Fruit fly (Drosophila melanogaster) whole organism, embryonic: ENCODE data around the gene CG5815.

Experiments used
- B-H1 ChIP-seq: fragments of 200-800 bp; sonication (Bioruptor generic); IDR thresholded peaks from 3 replicates; pipeline ENCODE4 v1.3.6; 2022; ENCODE audit warnings: missing biosample characterization, missing genetic modification characterization
- B-H2 ChIP-seq: fragments of 200-800 bp; sonication (Bioruptor generic); optimal IDR thresholded peaks from 2 replicates; lab custom pipeline; 2018; ENCODE audit warnings: missing biosample characterization, mild to moderate bottlenecking, missing genetic modification characterization
- Bdp1 ChIP-seq: fragments of 200-800 bp; sonication (Bioruptor generic); optimal IDR thresholded peaks from 3 replicates; lab custom pipeline; 2016; ENCODE audit warnings: missing biosample characterization, missing genetic modification characterization
- Blimp-1 ChIP-seq: fragments of 200-800 bp; sonication (Bioruptor generic); optimal IDR thresholded peaks from 3 replicates; lab custom pipeline; 2018; ENCODE audit warnings: missing biosample characterization, missing genetic modification characterization, mild to moderate bottlenecking, moderate library complexity, missing genetic modification reagents
- CG10431 ChIP-seq: fragments of 200-800 bp; sonication (Bioruptor generic); optimal IDR thresholded peaks from 3 replicates; lab custom pipeline; 2018; ENCODE audit warnings: missing biosample characterization, mild to moderate bottlenecking, missing genetic modification characterization
- CG10565 ChIP-seq: fragments of 200-800 bp; sonication (Bioruptor generic); optimal IDR thresholded peaks from 3 replicates; lab custom pipeline; 2016; ENCODE audit warnings: missing biosample characterization, mild to moderate bottlenecking, missing genetic modification characterization
- CG15696 ChIP-seq: fragments of 200-800 bp; sonication (Bioruptor generic); optimal IDR thresholded peaks from 2 replicates; lab custom pipeline; 2019; ENCODE audit warnings: missing biosample characterization, mild to moderate bottlenecking, missing genetic modification characterization, moderate library complexity
- CG17328 ChIP-seq: fragments of 200-800 bp; sonication (Bioruptor generic); IDR thresholded peaks from 2 replicates; pipeline ENCODE4 v1.3.6; 2022; ENCODE audit warnings: missing biosample characterization, missing genetic modification characterization
- CG17802 ChIP-seq: fragments of 200-800 bp; sonication (Bioruptor generic); optimal IDR thresholded peaks from 2 replicates; lab custom pipeline; 2018; ENCODE audit warnings: missing biosample characterization, mild to moderate bottlenecking, missing genetic modification characterization, moderate library complexity
- CG1792 ChIP-seq: fragments of 200-800 bp; sonication (Bioruptor generic); optimal IDR thresholded peaks from 2 replicates; lab custom pipeline; 2016; ENCODE audit warnings: missing biosample characterization, missing genetic modification characterization
- CG18011 ChIP-seq: fragments of 200-800 bp; sonication (Bioruptor generic); optimal IDR thresholded peaks from 2 replicates; lab custom pipeline; 2017; ENCODE audit warnings: missing biosample characterization, missing genetic modification characterization, mild to moderate bottlenecking, moderate library complexity, missing genotype
- CG32532 ChIP-seq: fragments of 200-800 bp; sonication (Bioruptor generic); IDR thresholded peaks from 2 replicates; pipeline ENCODE4 v1.3.6; 2022; ENCODE audit warnings: missing biosample characterization, missing genetic modification characterization
- CG32772 ChIP-seq: fragments of 200-800 bp; sonication (Bioruptor generic); IDR thresholded peaks from 2 replicates; pipeline ENCODE4 v1.3.6; 2022; ENCODE audit warnings: missing biosample characterization, missing genetic modification characterization
- CG33557 ChIP-seq: fragments of 200-800 bp; sonication (Bioruptor generic); optimal IDR thresholded peaks from 2 replicates; lab custom pipeline; 2019; ENCODE audit warnings: missing biosample characterization, mild to moderate bottlenecking, missing genetic modification characterization, moderate library complexity
- CG3995 ChIP-seq: fragments of 200-800 bp; sonication (Bioruptor generic); optimal IDR thresholded peaks from 3 replicates; lab custom pipeline; 2016; ENCODE audit warnings: missing biosample characterization, missing genetic modification characterization
- CG5953 ChIP-seq: fragments of 200-800 bp; sonication (Bioruptor generic); IDR thresholded peaks from 2 replicates; pipeline ENCODE4 v1.3.6; 2022; ENCODE audit warnings: missing biosample characterization, missing genetic modification characterization
- CG7839 ChIP-seq: fragments of 200-800 bp; sonication (Bioruptor generic); optimal IDR thresholded peaks from 3 replicates; lab custom pipeline; 2018; ENCODE audit warnings: missing biosample characterization, mild to moderate bottlenecking, missing genetic modification characterization, moderate library complexity
- CG8290 ChIP-seq, 3 experiments: fragments of 200-800 bp; sonication (Bioruptor generic); optimal IDR thresholded peaks; 2 replicates each; lab custom pipeline; 2016 to 2019; ENCODE audit warnings: missing biosample characterization in 3 of 3, missing genetic modification characterization in 3 of 3, mild to moderate bottlenecking in 2 of 3, moderate library complexity in 1 of 3
- CG9797 ChIP-seq: fragments of 200-800 bp; sonication (Bioruptor generic); optimal IDR thresholded peaks from 3 replicates; lab custom pipeline; 2018; ENCODE audit warnings: missing biosample characterization, mild to moderate bottlenecking, missing genetic modification characterization
- Camta ChIP-seq: fragments of 200-800 bp; sonication (Bioruptor generic); optimal IDR thresholded peaks from 2 replicates; lab custom pipeline; 2016; ENCODE audit warnings: missing biosample characterization, missing genetic modification characterization
- E2f1 ChIP-seq: fragments of 200-800 bp; sonication (Bioruptor generic); IDR thresholded peaks from 2 replicates; pipeline ENCODE4 v1.3.6; 2022; ENCODE audit warnings: missing biosample characterization, missing genetic modification characterization
- HLH54F ChIP-seq: fragments of 200-800 bp; sonication (Bioruptor generic); optimal IDR thresholded peaks from 3 replicates; lab custom pipeline; 2016; ENCODE audit warnings: missing biosample characterization, missing genetic modification characterization
- Lpt ChIP-seq: fragments of >200 bp; optimal IDR thresholded peaks from 2 replicates; lab custom pipeline; 2018; ENCODE audit warnings: missing biosample characterization, missing genetic modification characterization
- Meics ChIP-seq: fragments of 200-800 bp; sonication (Bioruptor generic); optimal IDR thresholded peaks from 2 replicates; lab custom pipeline; 2017; ENCODE audit warnings: missing biosample characterization, mild to moderate bottlenecking, missing genetic modification characterization
- Nf-YB ChIP-seq: fragments of 200-800 bp; sonication (Bioruptor generic); optimal IDR thresholded peaks from 3 replicates; lab custom pipeline; 2019; ENCODE audit warnings: missing biosample characterization, mild to moderate bottlenecking, missing genetic modification characterization, moderate library complexity
- Xbp1 ChIP-seq: fragments of 200-800 bp; sonication (Bioruptor generic); optimal IDR thresholded peaks from 3 replicates; lab custom pipeline; 2016; ENCODE audit warnings: missing biosample characterization, mild to moderate bottlenecking, missing genetic modification characterization
- chm ChIP-seq: fragments of 200-800 bp; sonication (Bioruptor generic); IDR thresholded peaks from 2 replicates; pipeline ENCODE4 v1.3.6; 2022; ENCODE audit warnings: missing biosample characterization, missing genetic modification characterization
- crol ChIP-seq: fragments of 200-800 bp; sonication (Bioruptor generic); IDR thresholded peaks from 2 replicates; pipeline ENCODE4 v1.3.6; 2022; ENCODE audit warnings: missing biosample characterization, missing genetic modification characterization
- da ChIP-seq: fragments of 200-800 bp; sonication (Bioruptor generic); optimal IDR thresholded peaks from 2 replicates; lab custom pipeline; 2016; ENCODE audit warnings: missing biosample characterization, missing genetic modification characterization
- disco-r ChIP-seq: fragments of 200-800 bp; sonication (Bioruptor generic); optimal IDR thresholded peaks from 2 replicates; lab custom pipeline; 2016; ENCODE audit warnings: missing biosample characterization, missing genetic modification characterization
- dmrt11E ChIP-seq: fragments of 200-800 bp; sonication (Bioruptor generic); optimal IDR thresholded peaks from 3 replicates; lab custom pipeline; 2018; ENCODE audit warnings: missing biosample characterization, mild to moderate bottlenecking, missing genetic modification characterization, moderate library complexity
- dmrt99B ChIP-seq: fragments of 200-800 bp; sonication (Bioruptor generic); optimal IDR thresholded peaks from 2 replicates; lab custom pipeline; 2018; ENCODE audit warnings: missing biosample characterization, mild to moderate bottlenecking, missing genetic modification characterization, moderate library complexity
- esg ChIP-seq: fragments of 200-800 bp; sonication (Bioruptor generic); conservative IDR thresholded peaks from 2 replicates; pipeline ENCODE4 v1.3.6; 2022; ENCODE audit warnings: missing biosample characterization, missing genetic modification characterization
- hb ChIP-seq: fragments of 200-800 bp; sonication (Bioruptor generic); IDR thresholded peaks from 3 replicates; pipeline ENCODE4 v1.3.6; 2022; ENCODE audit warnings: missing biosample characterization, missing genetic modification characterization; ENCODE audit not compliant: partially characterized antibody
- knrl ChIP-seq: fragments of 200-800 bp; sonication (Bioruptor generic); IDR thresholded peaks from 3 replicates; pipeline ENCODE4 v1.3.6; 2022; ENCODE audit warnings: missing biosample characterization, missing genetic modification characterization; ENCODE audit not compliant: partially characterized antibody
- lmd ChIP-seq: fragments of 200-800 bp; sonication (Bioruptor generic); IDR thresholded peaks from 2 replicates; pipeline ENCODE4 v1.3.6; 2022; ENCODE audit warnings: missing biosample characterization, missing genetic modification characterization
- lola ChIP-seq, 3 experiments: fragments of >200 bp in 2 of 3; fragments of 200-800 bp in 1 of 3; sonication (Bioruptor generic) in 1 of 3; optimal IDR thresholded peaks; 2 replicates each; lab custom pipeline; 2017 to 2019; ENCODE audit warnings: missing biosample characterization in 3 of 3, missing genetic modification characterization in 3 of 3, mild to moderate bottlenecking in 1 of 3, moderate library complexity in 1 of 3
- nmo ChIP-seq: fragments of 200-800 bp; sonication (Bioruptor generic); optimal IDR thresholded peaks from 2 replicates; lab custom pipeline; 2018; ENCODE audit warnings: missing biosample characterization, mild to moderate bottlenecking, missing genetic modification characterization, moderate library complexity
- rib ChIP-seq: fragments of 200-800 bp; sonication (Bioruptor generic); IDR thresholded peaks from 2 replicates; pipeline ENCODE4 v1.3.6; 2022; ENCODE audit warnings: missing biosample characterization, missing genetic modification characterization
- salm ChIP-seq: fragments of 200-800 bp; sonication (Bioruptor generic); optimal IDR thresholded peaks from 2 replicates; lab custom pipeline; 2018; ENCODE audit warnings: missing biosample characterization, mild to moderate bottlenecking, missing genetic modification characterization
- sc ChIP-seq, 3 experiments: fragments of >200 bp in 2 of 3; fragments of 200-800 bp in 1 of 3; sonication (Bioruptor generic) in 1 of 3; optimal IDR thresholded peaks; 2 replicates in 2 of 3; 3 replicates in 1 of 3; lab custom pipeline; 2017; ENCODE audit warnings: mild to moderate bottlenecking in 1 of 3, missing biosample characterization in 1 of 3, missing genetic modification characterization in 1 of 3, missing genetic modification reagents in 1 of 3
- schlank ChIP-seq: fragments of 200-800 bp; sonication (Bioruptor generic); optimal IDR thresholded peaks from 2 replicates; lab custom pipeline; 2018; ENCODE audit warnings: missing biosample characterization, mild to moderate bottlenecking, missing genetic modification characterization
- sens ChIP-seq: fragments of 200-800 bp; sonication (Bioruptor generic); peaks from one replicate; lab custom pipeline; 2016; ENCODE audit warnings: missing biosample characterization, missing genetic modification characterization
- slp2 ChIP-seq: fragments of 200-800 bp; sonication (Bioruptor generic); optimal IDR thresholded peaks from 2 replicates; lab custom pipeline; 2016; ENCODE audit warnings: missing biosample characterization, missing genetic modification characterization
- so ChIP-seq: fragments of 200-800 bp; sonication (Bioruptor generic); IDR thresholded peaks from 3 replicates; pipeline ENCODE4 v1.3.6; 2022; ENCODE audit warnings: missing biosample characterization, missing genetic modification characterization
- sob ChIP-seq: fragments of 200-800 bp; sonication (Bioruptor generic); IDR thresholded peaks from 2 replicates; pipeline ENCODE4 v1.3.6; 2022; ENCODE audit warnings: missing biosample characterization, missing genetic modification characterization
- stc ChIP-seq: fragments of 200-800 bp; sonication (Bioruptor generic); IDR thresholded peaks from 2 replicates; pipeline ENCODE4 v1.3.6; 2022; ENCODE audit warnings: missing biosample characterization, missing genetic modification characterization
- tap ChIP-seq: fragments of 200-800 bp; optimal IDR thresholded peaks from 3 replicates; lab custom pipeline; 2019; ENCODE audit warnings: missing biosample characterization, mild to moderate bottlenecking, missing genetic modification characterization, moderate library complexity

The CG5815 gene

dm6 chr3R:27129580-27130385 is 17.4 kb downstream of the CG5815 start (continued):
- TF ChIP-seq CG7839 (tag; lab: Kevin White, UChicago) (no peak), Bdp1 (no peak), CG18011 (no peak), CG10431 (GFP tag; lab: Kevin White, UChicago) (no peak), CG10565 (GFP tag; lab: Kevin White, UChicago) (no peak), disco-r (no peak), crol (no peak; the same call in 1 of the 2 replicates), CG5953 (GFP tag; lab: Robert Waterston, UW) (no peak), salm (tag; lab: Kevin White, UChicago) (no peak), Xbp1 (peak; percentile 16), stc (GFP tag; lab: Robert Waterston, UW) (peak; percentile 47; the same call in 1 of the 2 replicates), CG32532 (peak; percentile 64; the same call in 1 of the 2 replicates), B-H2 (GFP tag; lab: Kevin White, UChicago) (peak; percentile 35), rib (GFP tag; lab: Robert Waterston, UW) (peak; percentile 14; the same call in 1 of the 2 replicates), Camta (no peak), tap (no peak), HLH54F (GFP tag; lab: Kevin White, UChicago) (no peak), lmd (GFP tag; lab: Robert Waterston, UW) (peak; percentile 18; the same call in 1 of the 2 replicates), Meics (peak; percentile 54), Lpt (GFP tag; lab: Kevin White, UChicago) (no peak), CG17802 (no peak), CG9797 (GFP tag; lab: Kevin White, UChicago) (no peak), E2f1 (GFP tag; lab: Robert Waterston, UW) (0 out of 2 replicates have a peak, but pooled peaks have one; percentile 12), hb (GFP tag; lab: Robert Waterston, UW) (no peak), da (GFP tag; lab: Kevin White, UChicago) (no peak), CG32772 (GFP tag; lab: Robert Waterston, UW) (0 out of 2 replicates have a peak, but pooled peaks have one; percentile 56), slp2 (GFP tag; lab: Kevin White, UChicago) (no peak), Blimp-1 (no peak), chm (GFP tag; lab: Robert Waterston, UW) (no peak), dmrt99B (tag; lab: Kevin White, UChicago) (peak; percentile 18), lola (GFP tag; optimal IDR thresholded peaks at IDR 0.05; lab: Kevin White, UChicago) (no peak), B-H1 (peak; percentile 17; the same call in 1 of the 3 replicates), CG17328 (GFP tag; lab: Robert Waterston, UW) (no peak), esg (peak; percentile 35; the same call in 1 of the 2 replicates), CG3995 (GFP tag; lab: Kevin White, UChicago) (no peak), Nf-YB (GFP tag; lab: Kevin White, UChicago) (no peak), sob (GFP tag; lab: Robert Waterston, UW) (no peak), nmo (GFP tag; lab: Kevin White, UChicago) (no peak), knrl (GFP tag; lab: Robert Waterston, UW) (no peak), so (peak; percentile 39; the same call in 1 of the 3 replicates), sens (peak; percentile 76), dmrt11E (tag; lab: Kevin White, UChicago) (no peak), CG8290 (GFP tag; optimal IDR thresholded peaks at IDR 0.05; lab: Kevin White, UChicago) (no peak), CG8290 (tag; optimal IDR thresholded peaks at IDR 0.05; lab: Kevin White, UChicago) (peak in 1 of 2 experiments; percentile 50), CG33557 (GFP tag; lab: Kevin White, UChicago) (no peak), CG15696 (tag; lab: Kevin White, UChicago) (no peak), schlank (no peak), CG1792 (GFP tag; lab: Kevin White, UChicago) (no peak), sc (optimal IDR thresholded peaks at IDR 0.05; lab: Kevin White, UChicago) (no peak), sc (GFP tag; optimal IDR thresholded peaks at IDR 0.05; lab: Kevin White, UChicago) (no peak)
